Worm (Caenorhabditis elegans): Measurements from ENCODE around the gene dpl-1.

- TF ChIP-seq snpc-4 (tag; optimal IDR thresholded peaks at IDR 0.05) (no peak), lsy-2 (tag; optimal IDR thresholded peaks at IDR 0.05) (no peak), nhr-12 (tag; optimal IDR thresholded peaks at IDR 0.05) (no peak), nhr-76 (tag; optimal IDR thresholded peaks at IDR 0.05) (no peak), nhr-237 (tag; optimal IDR thresholded peaks at IDR 0.05) (no peak), hlh-1 (tag; optimal IDR thresholded peaks at IDR 0.05) (no peak), unc-39 (tag; optimal IDR thresholded peaks at IDR 0.05) (no peak), elt-3 (tag; optimal IDR thresholded peaks at IDR 0.05) (no peak), ham-2 (GFP tag; optimal IDR thresholded peaks at IDR 0.05) (no peak), nhr-28 (tag; optimal IDR thresholded peaks at IDR 0.05) (no peak), ztf-11 (tag; optimal IDR thresholded peaks at IDR 0.05) (no peak), M03D4.4 (tag; optimal IDR thresholded peaks at IDR 0.05) (no peak)
Measured at ce11 chrII:9211684-9212083, 42.0 kb downstream of the dpl-1 start.
